Fruit fly (Drosophila melanogaster) whole organism, embryonic: ENCODE data around the gene CG9254.

ENCODE experiments used
- Antp ChIP-seq: fragments of 200-800 bp; sonication (Bioruptor generic); optimal IDR thresholded peaks from 3 replicates; lab custom pipeline; 2016; ENCODE audit warnings: missing biosample characterization, missing genetic modification characterization
- B-H1 ChIP-seq: fragments of 200-800 bp; sonication (Bioruptor generic); IDR thresholded peaks from 3 replicates; pipeline ENCODE4 v1.3.6; 2022; ENCODE audit warnings: missing biosample characterization, missing genetic modification characterization
- CG10267 ChIP-seq: fragments of 200-800 bp; sonication (Bioruptor generic); optimal IDR thresholded peaks from 2 replicates; lab custom pipeline; 2018; ENCODE audit warnings: missing biosample characterization, mild to moderate bottlenecking, missing genetic modification characterization, moderate library complexity
- CG11085 ChIP-seq: fragments of 200-800 bp; sonication (Bioruptor generic); IDR thresholded peaks from 2 replicates; pipeline ENCODE4 v1.3.6; 2022; ENCODE audit warnings: missing biosample characterization, missing genetic modification characterization
- CG11504 ChIP-seq: fragments of 200-800 bp; sonication (Bioruptor generic); optimal IDR thresholded peaks from 3 replicates; lab custom pipeline; 2019; ENCODE audit warnings: missing biosample characterization, mild to moderate bottlenecking, missing genetic modification characterization, moderate library complexity
- CG12236 ChIP-seq: fragments of 200-800 bp; sonication (Bioruptor generic); optimal IDR thresholded peaks from 2 replicates; lab custom pipeline; 2016; ENCODE audit warnings: missing biosample characterization, missing genetic modification characterization
- CG1233 ChIP-seq: fragments of 200-800 bp; sonication (Bioruptor generic); optimal IDR thresholded peaks from 4 replicates; lab custom pipeline; 2018; ENCODE audit warnings: missing biosample characterization, mild to moderate bottlenecking, missing genetic modification characterization
- CG13296 ChIP-seq: fragments of 200-800 bp; sonication (Bioruptor generic); optimal IDR thresholded peaks from 3 replicates; lab custom pipeline; 2018; ENCODE audit warnings: missing biosample characterization, mild to moderate bottlenecking, missing genetic modification characterization
- CG14014 ChIP-seq: fragments of 200-800 bp; sonication (Bioruptor generic); IDR thresholded peaks from 2 replicates; pipeline ENCODE4 v1.3.6; 2022; ENCODE audit warnings: missing biosample characterization, missing genetic modification characterization
- CG14965 ChIP-seq: fragments of 200-800 bp; sonication (Bioruptor generic); optimal IDR thresholded peaks from 2 replicates; lab custom pipeline; 2016; ENCODE audit warnings: missing biosample characterization, missing genetic modification characterization, borderline replicate concordance
- CG1529 ChIP-seq: fragments of 200-800 bp; sonication (Bioruptor generic); optimal IDR thresholded peaks from 3 replicates; lab custom pipeline; 2018; ENCODE audit warnings: missing biosample characterization, missing genetic modification characterization
- CG1792 ChIP-seq: fragments of 200-800 bp; sonication (Bioruptor generic); optimal IDR thresholded peaks from 2 replicates; lab custom pipeline; 2016; ENCODE audit warnings: missing biosample characterization, missing genetic modification characterization
- CG2129 ChIP-seq: fragments of 200-800 bp; sonication (Bioruptor generic); IDR thresholded peaks from 2 replicates; pipeline ENCODE4 v1.3.6; 2022; ENCODE audit warnings: missing biosample characterization, missing genetic modification characterization; ENCODE audit not compliant: partially characterized antibody
- CG3163 ChIP-seq: fragments of 200-800 bp; sonication (Bioruptor generic); optimal IDR thresholded peaks from 3 replicates; lab custom pipeline; 2016; ENCODE audit warnings: missing biosample characterization, missing genetic modification characterization
- CG33557 ChIP-seq: fragments of 200-800 bp; sonication (Bioruptor generic); optimal IDR thresholded peaks from 2 replicates; lab custom pipeline; 2019; ENCODE audit warnings: missing biosample characterization, mild to moderate bottlenecking, missing genetic modification characterization, moderate library complexity
- CG3847 ChIP-seq: fragments of 200-800 bp; sonication (Bioruptor generic); IDR thresholded peaks from 2 replicates; pipeline ENCODE4 v1.3.6; 2022; ENCODE audit warnings: missing biosample characterization, missing genetic modification characterization
- CG4360 ChIP-seq: fragments of 200-800 bp; sonication (Bioruptor generic); IDR thresholded peaks from 2 replicates; pipeline ENCODE4 v1.3.6; 2022; ENCODE audit warnings: missing biosample characterization, missing genetic modification characterization
- CG5953 ChIP-seq: fragments of 200-800 bp; sonication (Bioruptor generic); IDR thresholded peaks from 2 replicates; pipeline ENCODE4 v1.3.6; 2022; ENCODE audit warnings: missing biosample characterization, missing genetic modification characterization
- CG6683 ChIP-seq: fragments of 200-800 bp; sonication (Bioruptor generic); optimal IDR thresholded peaks from 2 replicates; lab custom pipeline; 2017; ENCODE audit warnings: missing biosample characterization, mild to moderate bottlenecking, missing genetic modification characterization, missing genetic modification reagents
- CG6813 ChIP-seq: fragments of 200-800 bp; sonication (Bioruptor generic); optimal IDR thresholded peaks from 2 replicates; lab custom pipeline; 2017; ENCODE audit warnings: missing biosample characterization, missing genetic modification characterization, mild to moderate bottlenecking, moderate library complexity, missing genetic modification reagents
- CG8765 ChIP-seq: fragments of 200-800 bp; sonication (Bioruptor generic); IDR thresholded peaks from 2 replicates; pipeline ENCODE4 v1.3.6; 2022; ENCODE audit warnings: missing biosample characterization, missing genetic modification characterization
- CG8924 ChIP-seq: fragments of 200-800 bp; optimal IDR thresholded peaks from 3 replicates; lab custom pipeline; 2019; ENCODE audit warnings: missing biosample characterization, mild to moderate bottlenecking, missing genetic modification characterization, moderate library complexity
- CG9609 ChIP-seq: fragments of 200-800 bp; sonication (Bioruptor generic); optimal IDR thresholded peaks from 3 replicates; lab custom pipeline; 2016; ENCODE audit warnings: missing biosample characterization, missing genetic modification characterization
- CG9727 ChIP-seq: fragments of 200-800 bp; sonication (Bioruptor generic); optimal IDR thresholded peaks from 3 replicates; lab custom pipeline; 2017; ENCODE audit warnings: missing biosample characterization, mild to moderate bottlenecking, missing genetic modification characterization
- Dad ChIP-seq: fragments of 200-800 bp; sonication (Bioruptor generic); optimal IDR thresholded peaks from 3 replicates; lab custom pipeline; 2016; ENCODE audit warnings: missing biosample characterization, missing genetic modification characterization
- Deaf1 ChIP-seq: fragments of 200-800 bp; optimal IDR thresholded peaks from 3 replicates; lab custom pipeline; 2019; ENCODE audit warnings: missing biosample characterization, mild to moderate bottlenecking, missing genetic modification characterization, moderate library complexity
- Dek ChIP-seq: fragments of 200-800 bp; sonication (Bioruptor generic); optimal IDR thresholded peaks from 3 replicates; lab custom pipeline; 2019; ENCODE audit warnings: missing biosample characterization, mild to moderate bottlenecking, missing genetic modification characterization, moderate library complexity
- Elba2 ChIP-seq: fragments of 200-800 bp; sonication (Bioruptor generic); optimal IDR thresholded peaks from 3 replicates; lab custom pipeline; 2016; ENCODE audit warnings: missing biosample characterization, missing genetic modification characterization
- Ets97D ChIP-seq: fragments of 200-800 bp; sonication (Bioruptor generic); optimal IDR thresholded peaks from 3 replicates; lab custom pipeline; 2016; ENCODE audit warnings: missing biosample characterization, missing genetic modification characterization
- H15 ChIP-seq: fragments of 200-800 bp; sonication (Bioruptor generic); IDR thresholded peaks from 3 replicates; pipeline ENCODE4 v1.3.6; 2022; ENCODE audit warnings: missing biosample characterization, missing genetic modification characterization
- MESR4 ChIP-seq: fragments of 200-800 bp; sonication (Bioruptor generic); optimal IDR thresholded peaks from 2 replicates; lab custom pipeline; 2018; ENCODE audit warnings: missing biosample characterization, mild to moderate bottlenecking, missing genetic modification characterization, moderate library complexity
- Nf-YA ChIP-seq: fragments of 200-800 bp; sonication (Bioruptor generic); IDR thresholded peaks from 2 replicates; pipeline ENCODE4 v1.3.6; 2022; ENCODE audit warnings: missing biosample characterization, missing genetic modification characterization
- Oli ChIP-seq: fragments of 200-800 bp; sonication (Bioruptor generic); optimal IDR thresholded peaks from 2 replicates; lab custom pipeline; 2018; ENCODE audit warnings: missing biosample characterization, mild to moderate bottlenecking, missing genetic modification characterization, moderate library complexity
- bcd ChIP-seq: fragments of 200-800 bp; sonication (Bioruptor generic); optimal IDR thresholded peaks from 2 replicates; lab custom pipeline; 2017; ENCODE audit warnings: missing biosample characterization, mild to moderate bottlenecking, missing genetic modification characterization
- crp ChIP-seq, 2 experiments: fragments of 200-800 bp; sonication (Bioruptor generic); optimal IDR thresholded peaks; 2 replicates in 1 of 2; 3 replicates in 1 of 2; lab custom pipeline; 2017; ENCODE audit warnings: missing biosample characterization in 2 of 2, missing genetic modification characterization in 2 of 2, mild to moderate bottlenecking in 1 of 2, moderate library complexity in 1 of 2
- eve ChIP-seq, 2 experiments: fragments of >200 bp; optimal IDR thresholded peaks; 2 replicates each; lab custom pipeline; 2017; ENCODE audit warnings: missing biosample characterization in 2 of 2, missing genetic modification characterization in 2 of 2
- fru ChIP-seq: fragments of >200 bp; optimal IDR thresholded peaks from 2 replicates; lab custom pipeline; 2017
- fu2 ChIP-seq: fragments of 200-800 bp; sonication (Bioruptor generic); optimal IDR thresholded peaks from 2 replicates; lab custom pipeline; 2016; ENCODE audit warnings: missing biosample characterization, missing genetic modification characterization
- grau ChIP-seq: fragments of 200-800 bp; optimal IDR thresholded peaks from 3 replicates; lab custom pipeline; 2019; ENCODE audit warnings: missing biosample characterization, mild to moderate bottlenecking, missing genetic modification characterization, moderate library complexity
- lab ChIP-seq: fragments of 200-800 bp; sonication (Bioruptor generic); optimal IDR thresholded peaks from 3 replicates; lab custom pipeline; 2017; ENCODE audit warnings: missing biosample characterization, missing genetic modification characterization, mild to moderate bottlenecking, moderate library complexity, missing genetic modification reagents
- lilli ChIP-seq: fragments of 200-800 bp; sonication (Bioruptor generic); optimal IDR thresholded peaks from 3 replicates; lab custom pipeline; 2016; ENCODE audit warnings: missing biosample characterization, missing genetic modification characterization
- lola ChIP-seq, 3 experiments: fragments of >200 bp in 2 of 3; fragments of 200-800 bp in 1 of 3; sonication (Bioruptor generic) in 1 of 3; optimal IDR thresholded peaks; 2 replicates each; lab custom pipeline; 2017 to 2019; ENCODE audit warnings: missing biosample characterization in 3 of 3, missing genetic modification characterization in 3 of 3, mild to moderate bottlenecking in 1 of 3, moderate library complexity in 1 of 3
- mirr ChIP-seq: fragments of 200-800 bp; sonication (Bioruptor generic); optimal IDR thresholded peaks from 3 replicates; lab custom pipeline; 2018; ENCODE audit warnings: missing biosample characterization, mild to moderate bottlenecking, missing genetic modification characterization
- nau ChIP-seq: fragments of 200-800 bp; sonication (Bioruptor generic); optimal IDR thresholded peaks from 3 replicates; lab custom pipeline; 2017; ENCODE audit warnings: missing biosample characterization, mild to moderate bottlenecking, missing genetic modification characterization, missing genetic modification reagents
- nmo ChIP-seq: fragments of 200-800 bp; sonication (Bioruptor generic); optimal IDR thresholded peaks from 2 replicates; lab custom pipeline; 2018; ENCODE audit warnings: missing biosample characterization, mild to moderate bottlenecking, missing genetic modification characterization, moderate library complexity
- nom ChIP-seq: fragments of 200-800 bp; sonication (Bioruptor generic); optimal IDR thresholded peaks from 2 replicates; lab custom pipeline; 2017; ENCODE audit warnings: missing biosample characterization, missing genetic modification characterization, mild to moderate bottlenecking, moderate library complexity, missing genetic modification reagents
- p53 ChIP-seq: fragments of 200-800 bp; sonication (Bioruptor generic); optimal IDR thresholded peaks from 2 replicates; lab custom pipeline; 2016; ENCODE audit warnings: missing biosample characterization, missing genetic modification characterization
- prd ChIP-seq, 3 experiments: fragments of >200 bp in 2 of 3; fragments of 200-800 bp in 1 of 3; sonication (Bioruptor generic) in 1 of 3; optimal IDR thresholded peaks in 2 of 3; IDR thresholded peaks in 1 of 3; 2 replicates in 2 of 3; 3 replicates in 1 of 3; pipeline versions ENCODE4 v1.3.6 to Lab custom; 2017 to 2022; ENCODE audit warnings: missing biosample characterization in 1 of 3, missing genetic modification characterization in 1 of 3
- rib ChIP-seq: fragments of 200-800 bp; sonication (Bioruptor generic); IDR thresholded peaks from 2 replicates; pipeline ENCODE4 v1.3.6; 2022; ENCODE audit warnings: missing biosample characterization, missing genetic modification characterization
- sr ChIP-seq: fragments of 200-800 bp; sonication (Bioruptor generic); IDR thresholded peaks from 3 replicates; pipeline ENCODE4 v1.3.6; 2022; ENCODE audit warnings: missing biosample characterization, missing genetic modification characterization

Gene CG9254

dm6 chr2L:13570982-13571426 lies 26.0 kb downstream of the CG9254 start (continued):
- no peak for TF ChIP-seq mirr (GFP tag; lab: Kevin White, UChicago)
- no peak for TF ChIP-seq Antp
- TF ChIP-seq fru, result no peak
- no peak for TF ChIP-seq CG4360 (GFP tag; lab: Robert Waterston, UW)
- peak; percentile 89 for TF ChIP-seq nom (GFP tag; lab: Kevin White, UChicago)
- TF ChIP-seq Nf-YA (GFP tag; lab: Robert Waterston, UW), result no peak
- no peak for TF ChIP-seq CG3847 (GFP tag; lab: Robert Waterston, UW)
- TF ChIP-seq CG8924, result no peak
- TF ChIP-seq CG1529 (GFP tag; lab: Kevin White, UChicago), result peak; percentile 44
- no peak for TF ChIP-seq p53 (GFP tag; lab: Kevin White, UChicago)
- TF ChIP-seq CG33557, result peak; percentile 30
- no peak for TF ChIP-seq CG2129 (GFP tag; lab: Robert Waterston, UW)
- TF ChIP-seq CG11085 (GFP tag; lab: Robert Waterston, UW), result no peak
- no peak for TF ChIP-seq CG14965
- TF ChIP-seq CG10267 (tag; lab: Kevin White, UChicago), result peak; percentile 34
- peak; percentile 15 for TF ChIP-seq CG9727 (GFP tag; lab: Kevin White, UChicago)
- peak; percentile 45 for TF ChIP-seq nau
- TF ChIP-seq Dad (GFP tag; lab: Kevin White, UChicago), result no peak
- TF ChIP-seq fu2 (GFP tag; lab: Kevin White, UChicago), result no peak
- peak; percentile 11 for TF ChIP-seq CG13296 (GFP tag; lab: Kevin White, UChicago)
- peak; percentile 28 for TF ChIP-seq bcd
- no peak for TF ChIP-seq Dek
- no peak for TF ChIP-seq crp (GFP tag; optimal IDR thresholded peaks at IDR 0.05; lab: Kevin White, UChicago)
- no peak for TF ChIP-seq Deaf1
- TF ChIP-seq Elba2 (GFP tag; lab: Kevin White, UChicago), result no peak
- TF ChIP-seq sr (GFP tag; lab: Robert Waterston, UW), result no peak
- TF ChIP-seq MESR4 (GFP tag; lab: Kevin White, UChicago), result no peak
- no peak for TF ChIP-seq CG12236 (GFP tag; lab: Kevin White, UChicago)
- TF ChIP-seq prd (optimal IDR thresholded peaks at IDR 0.05; lab: Kevin White, UChicago), result no peak
- no peak for TF ChIP-seq prd (GFP tag; IDR thresholded peaks at IDR 0.05; lab: Robert Waterston, UW)
- peak in 1 of 2 experiments; percentile 90 for TF ChIP-seq eve (GFP tag; optimal IDR thresholded peaks at IDR 0.05; lab: Kevin White, UChicago)
- TF ChIP-seq grau, result peak; percentile 8
- no peak for TF ChIP-seq CG6683 (GFP tag; lab: Kevin White, UChicago)
- TF ChIP-seq CG1233 (GFP tag; lab: Kevin White, UChicago), result peak; percentile 32
- TF ChIP-seq lab (GFP tag; lab: Kevin White, UChicago), result peak; percentile 40
- no peak for TF ChIP-seq CG8765 (GFP tag; lab: Robert Waterston, UW)
- TF ChIP-seq lilli (GFP tag; lab: Kevin White, UChicago), result no peak
- TF ChIP-seq H15, result 0 out of 3 replicates have a peak, but pooled peaks have one; percentile 22
- no peak for TF ChIP-seq B-H1 (GFP tag; lab: Robert Waterston, UW)
- TF ChIP-seq CG3163, result no peak
- TF ChIP-seq nmo (GFP tag; lab: Kevin White, UChicago), result peak; percentile 47
- TF ChIP-seq CG11504 (tag; lab: Kevin White, UChicago), result peak; percentile 69
- TF ChIP-seq CG5953 (GFP tag; lab: Robert Waterston, UW), result no peak
- TF ChIP-seq rib (GFP tag; lab: Robert Waterston, UW), result no peak
- TF ChIP-seq CG14014, result 0 out of 2 replicates have a peak, but pooled peaks have one; percentile 12
- no peak for TF ChIP-seq Ets97D (GFP tag; lab: Kevin White, UChicago)
- peak in 1 of 3 experiments; percentile 61 for TF ChIP-seq lola (GFP tag; optimal IDR thresholded peaks at IDR 0.05; lab: Kevin White, UChicago)
- peak; percentile 42 for TF ChIP-seq Oli (tag; lab: Kevin White, UChicago)
- no peak for TF ChIP-seq CG9609
- no peak for TF ChIP-seq CG1792 (GFP tag; lab: Kevin White, UChicago)
- TF ChIP-seq CG6813 (GFP tag; lab: Kevin White, UChicago), result no peak
